Fruit fly (Drosophila melanogaster) whole organism, embryonic: Measurements from ENCODE around the gene CG43638.
A peak's percentile ranks its signal among the peaks of the same experiment; 100 is the strongest.

ENCODE experiments used
- CG11456 ChIP-seq: fragments of 200-800 bp; sonication (Bioruptor generic); IDR thresholded peaks from 3 replicates; pipeline ENCODE4 v1.3.6; 2022; ENCODE audit warnings: missing biosample characterization, missing genetic modification characterization
- CG12071 ChIP-seq: fragments of 200-800 bp; sonication (Bioruptor generic); optimal IDR thresholded peaks from 3 replicates; lab custom pipeline; 2018; ENCODE audit warnings: missing biosample characterization, mild to moderate bottlenecking, missing genetic modification characterization
- CG14667 ChIP-seq: fragments of 200-800 bp; sonication (Bioruptor generic); IDR thresholded peaks from 2 replicates; pipeline ENCODE4 v1.3.6; 2022; ENCODE audit warnings: missing biosample characterization, missing genetic modification characterization
- CG15269 ChIP-seq: fragments of 200-800 bp; sonication (Bioruptor generic); optimal IDR thresholded peaks from 2 replicates; lab custom pipeline; 2018; ENCODE audit warnings: missing biosample characterization, mild to moderate bottlenecking, missing genetic modification characterization, moderate library complexity
- CG1647 ChIP-seq: fragments of 200-800 bp; sonication (Bioruptor generic); optimal IDR thresholded peaks from 3 replicates; lab custom pipeline; 2016; ENCODE audit warnings: missing biosample characterization, missing genetic modification characterization
- CG17385 ChIP-seq: fragments of 200-800 bp; sonication (Bioruptor generic); optimal IDR thresholded peaks from 3 replicates; lab custom pipeline; 2018; ENCODE audit warnings: missing biosample characterization, mild to moderate bottlenecking, missing genetic modification characterization
- CG17829 ChIP-seq: fragments of 200-800 bp; optimal IDR thresholded peaks from 2 replicates; lab custom pipeline; 2019; ENCODE audit warnings: missing biosample characterization, mild to moderate bottlenecking, missing genetic modification characterization, moderate library complexity
- CG1832 ChIP-seq: fragments of 200-800 bp; sonication (Bioruptor generic); optimal IDR thresholded peaks from 2 replicates; lab custom pipeline; 2017; ENCODE audit warnings: missing biosample characterization, mild to moderate bottlenecking, missing genetic modification characterization, inconsistent platforms
- CG2202 ChIP-seq: fragments of 200-800 bp; sonication (Bioruptor generic); optimal IDR thresholded peaks from 2 replicates; lab custom pipeline; 2018; ENCODE audit warnings: missing biosample characterization, mild to moderate bottlenecking, missing genetic modification characterization
- CG31224 ChIP-seq: fragments of 200-800 bp; sonication (Bioruptor generic); IDR thresholded peaks from 2 replicates; pipeline ENCODE4 v1.3.6; 2022; ENCODE audit warnings: missing biosample characterization, missing genetic modification characterization
- CG31388 ChIP-seq: fragments of 200-800 bp; sonication (Bioruptor generic); optimal IDR thresholded peaks from 2 replicates; lab custom pipeline; 2016; ENCODE audit warnings: missing biosample characterization, missing genetic modification characterization
- CG32532 ChIP-seq: fragments of 200-800 bp; sonication (Bioruptor generic); IDR thresholded peaks from 2 replicates; pipeline ENCODE4 v1.3.6; 2022; ENCODE audit warnings: missing biosample characterization, missing genetic modification characterization
- CG34224 ChIP-seq: fragments of 200-800 bp; sonication (Bioruptor generic); IDR thresholded peaks from 3 replicates; pipeline ENCODE4 v1.3.6; 2022; ENCODE audit warnings: missing biosample characterization, missing genetic modification characterization; ENCODE audit not compliant: partially characterized antibody
- CG6765 ChIP-seq: fragments of 200-800 bp; sonication (Bioruptor generic); optimal IDR thresholded peaks from 3 replicates; lab custom pipeline; 2017; ENCODE audit warnings: missing biosample characterization, mild to moderate bottlenecking, missing genetic modification characterization
- CG7372 ChIP-seq: fragments of 200-800 bp; sonication (Bioruptor generic); IDR thresholded peaks from 2 replicates; pipeline ENCODE4 v1.3.6; 2022; ENCODE audit warnings: missing biosample characterization, missing genetic modification characterization
- CG7786 ChIP-seq: fragments of 200-800 bp; sonication (Bioruptor generic); optimal IDR thresholded peaks from 2 replicates; lab custom pipeline; 2016; ENCODE audit warnings: missing biosample characterization, missing genetic modification characterization
- CG7987 ChIP-seq: fragments of 200-800 bp; sonication (Bioruptor generic); optimal IDR thresholded peaks from 2 replicates; lab custom pipeline; 2018; ENCODE audit warnings: missing biosample characterization, mild to moderate bottlenecking, missing genetic modification characterization, moderate library complexity
- HmgZ ChIP-seq: fragments of 200-800 bp; sonication (Bioruptor generic); optimal IDR thresholded peaks from 2 replicates; lab custom pipeline; 2018; ENCODE audit warnings: missing biosample characterization, mild to moderate bottlenecking, missing genetic modification characterization
- Hr78 ChIP-seq, 2 experiments: fragments of 200-800 bp in 1 of 2; fragments of >200 bp in 1 of 2; sonication (Bioruptor generic) in 1 of 2; optimal IDR thresholded peaks; 2 replicates each; lab custom pipeline; 2017 to 2019; ENCODE audit warnings: missing biosample characterization in 2 of 2, missing genetic modification characterization in 2 of 2, mild to moderate bottlenecking in 1 of 2, moderate library complexity in 1 of 2
- Hsf ChIP-seq: fragments of 200-800 bp; sonication (Bioruptor generic); optimal IDR thresholded peaks from 3 replicates; lab custom pipeline; 2016; ENCODE audit warnings: missing biosample characterization, missing genetic modification characterization
- NC2α ChIP-seq: fragments of 200-800 bp; sonication (Bioruptor generic); optimal IDR thresholded peaks from 2 replicates; lab custom pipeline; 2016; ENCODE audit warnings: missing biosample characterization, missing genetic modification characterization
- Oli ChIP-seq: fragments of 200-800 bp; sonication (Bioruptor generic); optimal IDR thresholded peaks from 2 replicates; lab custom pipeline; 2018; ENCODE audit warnings: missing biosample characterization, mild to moderate bottlenecking, missing genetic modification characterization, moderate library complexity
- Opbp ChIP-seq: fragments of 200-800 bp; sonication (Bioruptor generic); IDR thresholded peaks from 3 replicates; pipeline ENCODE4 v1.3.6; 2022; ENCODE audit warnings: missing biosample characterization, missing genetic modification characterization; ENCODE audit not compliant: partially characterized antibody
- Spps ChIP-seq: fragments of 200-800 bp; sonication (Bioruptor generic); optimal IDR thresholded peaks from 2 replicates; lab custom pipeline; 2018; ENCODE audit warnings: missing biosample characterization, mild to moderate bottlenecking, missing genetic modification characterization
- Trl ChIP-seq, 3 experiments: fragments of >200 bp in 2 of 3; fragments of 200-800 bp in 1 of 3; sonication (Bioruptor generic) in 1 of 3; optimal IDR thresholded peaks; 2 replicates in 1 of 3; 3 replicates in 2 of 3; lab custom pipeline; 2016 to 2017; ENCODE audit warnings: missing biosample characterization in 1 of 3, missing genetic modification characterization in 1 of 3
- aop ChIP-seq: fragments of 200-800 bp; sonication (Bioruptor generic); IDR thresholded peaks from 2 replicates; pipeline ENCODE4 v1.3.6; 2022; ENCODE audit warnings: missing biosample characterization, missing genetic modification characterization
- az2 ChIP-seq: fragments of 200-800 bp; sonication (Bioruptor generic); optimal IDR thresholded peaks from 3 replicates; lab custom pipeline; 2016; ENCODE audit warnings: missing biosample characterization, missing genetic modification characterization
- bowl ChIP-seq: fragments of 200-800 bp; sonication (Bioruptor generic); IDR thresholded peaks from 2 replicates; pipeline ENCODE4 v1.3.6; 2022; ENCODE audit warnings: missing biosample characterization, missing genetic modification characterization
- crol ChIP-seq: fragments of 200-800 bp; sonication (Bioruptor generic); IDR thresholded peaks from 2 replicates; pipeline ENCODE4 v1.3.6; 2022; ENCODE audit warnings: missing biosample characterization, missing genetic modification characterization
- dimm ChIP-seq: fragments of 200-800 bp; sonication (Bioruptor generic); IDR thresholded peaks from 2 replicates; pipeline ENCODE4 v1.3.6; 2022; ENCODE audit warnings: missing biosample characterization, missing genetic modification characterization
- dmrt99B ChIP-seq: fragments of 200-800 bp; sonication (Bioruptor generic); optimal IDR thresholded peaks from 2 replicates; lab custom pipeline; 2018; ENCODE audit warnings: missing biosample characterization, mild to moderate bottlenecking, missing genetic modification characterization, moderate library complexity
- hbn ChIP-seq: fragments of 200-800 bp; sonication (Bioruptor generic); IDR thresholded peaks from 2 replicates; pipeline ENCODE4 v1.3.6; 2022; ENCODE audit warnings: missing biosample characterization, missing genetic modification characterization; ENCODE audit not compliant: partially characterized antibody
- insv ChIP-seq, 2 experiments: fragments of 200-800 bp; sonication (Bioruptor generic); optimal IDR thresholded peaks; 3 replicates each; lab custom pipeline; 2016 to 2018; ENCODE audit warnings: missing biosample characterization in 2 of 2, missing genetic modification characterization in 2 of 2
- kni ChIP-seq: fragments of 200-800 bp; sonication (Bioruptor generic); optimal IDR thresholded peaks from 3 replicates; lab custom pipeline; 2017; ENCODE audit warnings: mild to moderate bottlenecking, missing biosample characterization, missing genetic modification reagents, missing genetic modification characterization
- nmo ChIP-seq: fragments of 200-800 bp; sonication (Bioruptor generic); optimal IDR thresholded peaks from 2 replicates; lab custom pipeline; 2018; ENCODE audit warnings: missing biosample characterization, mild to moderate bottlenecking, missing genetic modification characterization, moderate library complexity
- nom ChIP-seq: fragments of 200-800 bp; sonication (Bioruptor generic); optimal IDR thresholded peaks from 2 replicates; lab custom pipeline; 2017; ENCODE audit warnings: missing biosample characterization, missing genetic modification characterization, mild to moderate bottlenecking, moderate library complexity, missing genetic modification reagents
- onecut ChIP-seq: fragments of 200-800 bp; sonication (Bioruptor generic); IDR thresholded peaks from 2 replicates; pipeline ENCODE4 v1.3.6; 2022; ENCODE audit warnings: missing biosample characterization, missing genetic modification characterization
- otp ChIP-seq: fragments of 200-800 bp; sonication (Bioruptor generic); IDR thresholded peaks from 3 replicates; pipeline ENCODE4, ENCODE4 v1.3.6; 2022; ENCODE audit warnings: missing biosample characterization, missing genetic modification characterization
- pita ChIP-seq: fragments of 200-800 bp; sonication (Bioruptor generic); optimal IDR thresholded peaks from 2 replicates; lab custom pipeline; 2017; ENCODE audit warnings: missing biosample characterization, mild to moderate bottlenecking, missing genetic modification characterization
- prd ChIP-seq, 3 experiments: fragments of >200 bp in 2 of 3; fragments of 200-800 bp in 1 of 3; sonication (Bioruptor generic) in 1 of 3; optimal IDR thresholded peaks in 2 of 3; IDR thresholded peaks in 1 of 3; 2 replicates in 2 of 3; 3 replicates in 1 of 3; pipeline versions ENCODE4 v1.3.6 to Lab custom; 2017 to 2022; ENCODE audit warnings: missing biosample characterization in 1 of 3, missing genetic modification characterization in 1 of 3
- pros ChIP-seq: fragments of 200-800 bp; sonication (Bioruptor generic); optimal IDR thresholded peaks from 3 replicates; lab custom pipeline; 2019; ENCODE audit warnings: missing biosample characterization, mild to moderate bottlenecking, missing genetic modification characterization, moderate library complexity
- psq ChIP-seq: fragments of 200-800 bp; sonication (Bioruptor generic); optimal IDR thresholded peaks from 2 replicates; lab custom pipeline; 2017; ENCODE audit warnings: missing biosample characterization, missing genetic modification characterization
- pum ChIP-seq: fragments of 200-800 bp; sonication (Bioruptor generic); optimal IDR thresholded peaks from 2 replicates; lab custom pipeline; 2016; ENCODE audit warnings: missing biosample characterization, missing genetic modification characterization
- rib ChIP-seq: fragments of 200-800 bp; sonication (Bioruptor generic); IDR thresholded peaks from 2 replicates; pipeline ENCODE4 v1.3.6; 2022; ENCODE audit warnings: missing biosample characterization, missing genetic modification characterization
- row ChIP-seq: fragments of 200-800 bp; sonication (Bioruptor generic); IDR thresholded peaks from 3 replicates; pipeline ENCODE4 v1.3.6; 2022; ENCODE audit warnings: missing biosample characterization, missing genetic modification characterization
- sens-2 ChIP-seq: fragments of 200-800 bp; sonication (Bioruptor generic); IDR thresholded peaks from 2 replicates; pipeline ENCODE4 v1.3.6; 2022; ENCODE audit warnings: missing biosample characterization, missing genetic modification characterization
- slou ChIP-seq: fragments of 200-800 bp; sonication (Bioruptor generic); optimal IDR thresholded peaks from 3 replicates; lab custom pipeline; 2016; ENCODE audit warnings: missing biosample characterization, missing genetic modification characterization
- sqz ChIP-seq: fragments of 200-800 bp; sonication (Bioruptor generic); optimal IDR thresholded peaks from 3 replicates; lab custom pipeline; 2018; ENCODE audit warnings: missing biosample characterization, mild to moderate bottlenecking, missing genetic modification characterization
- trem ChIP-seq: fragments of 200-800 bp; optimal IDR thresholded peaks from 3 replicates; lab custom pipeline; 2019; ENCODE audit warnings: missing biosample characterization, mild to moderate bottlenecking, missing genetic modification characterization, moderate library complexity

The CG43638 gene

dm6 chr3L:12090184-12090897 is 46.0 kb downstream of the CG43638 start (continued):
- TF ChIP-seq CG12071 (GFP tag; lab: Kevin White, UChicago) (no peak), CG17385 (GFP tag; lab: Kevin White, UChicago) (no peak), CG6765 (no peak), CG2202 (tag; lab: Kevin White, UChicago) (no peak), CG31224 (GFP tag; lab: Robert Waterston, UW) (no peak), pum (no peak), Hr78 (GFP tag; optimal IDR thresholded peaks at IDR 0.05; lab: Kevin White, UChicago) (no peak), trem (tag; lab: Kevin White, UChicago) (no peak), NC2α (no peak), dmrt99B (tag; lab: Kevin White, UChicago) (peak; percentile 26), dimm (GFP tag; lab: Robert Waterston, UW) (no peak), rib (GFP tag; lab: Robert Waterston, UW) (no peak), psq (GFP tag; lab: Kevin White, UChicago) (peak; percentile 53), CG34224 (no peak), CG7372 (GFP tag; lab: Robert Waterston, UW) (no peak; the same call in 1 of the 2 replicates), Hsf (no peak), Spps (tag; lab: Kevin White, UChicago) (no peak), onecut (GFP tag; lab: Robert Waterston, UW) (no peak), Trl (optimal IDR thresholded peaks at IDR 0.05; lab: Kevin White, UChicago) (no peak), Trl (GFP tag; optimal IDR thresholded peaks at IDR 0.05; lab: Kevin White, UChicago) (no peak), otp (GFP tag; lab: Robert Waterston, UW) (no peak), row (GFP tag; lab: Robert Waterston, UW) (peak; percentile 37; the same call in 2 of the 3 replicates), CG14667 (no peak), sqz (GFP tag; lab: Kevin White, UChicago) (no peak), CG7786 (GFP tag; lab: Kevin White, UChicago) (no peak), bowl (no peak), pita (GFP tag; lab: Kevin White, UChicago) (no peak), Opbp (GFP tag; lab: Robert Waterston, UW) (no peak), CG31388 (GFP tag; lab: Kevin White, UChicago) (no peak), hbn (GFP tag; lab: Robert Waterston, UW) (no peak), CG7987 (GFP tag; lab: Kevin White, UChicago) (no peak), crol (peak; percentile 72; the same call in 1 of the 2 replicates), CG1832 (GFP tag; lab: Kevin White, UChicago) (no peak), az2 (GFP tag; lab: Kevin White, UChicago) (no peak), prd (optimal IDR thresholded peaks at IDR 0.05; lab: Kevin White, UChicago) (no peak), prd (GFP tag; IDR thresholded peaks at IDR 0.05; lab: Robert Waterston, UW) (0 out of 3 replicates have a peak, but pooled peaks have one; percentile 6), pros (peak; percentile 44), CG11456 (GFP tag; lab: Robert Waterston, UW) (no peak), CG1647 (GFP tag; lab: Kevin White, UChicago) (no peak), insv (GFP tag; optimal IDR thresholded peaks at IDR 0.05; lab: Kevin White, UChicago) (no peak), nmo (peak; percentile 13), CG15269 (tag; lab: Kevin White, UChicago) (peak; percentile 6), CG32532 (no peak), slou (no peak), HmgZ (tag; lab: Kevin White, UChicago) (no peak), aop (no peak), kni (GFP tag; lab: Kevin White, UChicago) (peak; percentile 76), CG17829 (tag; lab: Kevin White, UChicago) (peak; percentile 12), nom (GFP tag; lab: Kevin White, UChicago) (peak; percentile 39), sens-2 (GFP tag; lab: Robert Waterston, UW) (no peak; the same call in 1 of the 2 replicates), Oli (tag; lab: Kevin White, UChicago) (peak; percentile 43)
